Worm (Caenorhabditis elegans) whole organism, L2 larva: ENCODE measurements around the gene R11.3.

Experiments used
- F13H6.1 ChIP-seq: sonication (generic microtip); optimal IDR thresholded peaks from 2 replicates; lab custom pipeline; 2016; ENCODE audit warnings: missing genetic modification characterization, missing compliant biosample characterization
- R02D3.7 ChIP-seq: fragments of 150-350 bp; optimal IDR thresholded peaks from 2 replicates; lab custom pipeline; 2014; ENCODE audit warnings: missing biosample characterization, missing genetic modification characterization
- Y55F3AM.14 ChIP-seq: fragments of 200-800 bp; sonication (Bioruptor generic); optimal IDR thresholded peaks from 2 replicates; lab custom pipeline; 2018; ENCODE audit warnings: mild to moderate bottlenecking, missing genetic modification characterization, missing compliant biosample characterization
- aly-2 ChIP-seq: fragments of 150-350 bp; optimal IDR thresholded peaks from 2 replicates; lab custom pipeline; 2014; ENCODE audit warnings: missing biosample characterization, missing genetic modification characterization
- blmp-1 ChIP-seq: sonication (generic microtip); optimal IDR thresholded peaks from 2 replicates; lab custom pipeline; 2017; ENCODE audit warnings: missing genetic modification characterization, mild to moderate bottlenecking, missing compliant biosample characterization, antibody characterized with exemption, moderate library complexity; ENCODE audit not compliant: insufficient read depth
- ceh-16 ChIP-seq: fragments of 150-350 bp; optimal IDR thresholded peaks from 2 replicates; lab custom pipeline; 2014; ENCODE audit warnings: missing biosample characterization, missing genetic modification characterization
- ceh-82 ChIP-seq: fragments of 150-350 bp; optimal IDR thresholded peaks from 2 replicates; lab custom pipeline; 2014; ENCODE audit warnings: missing biosample characterization, missing genetic modification characterization
- crh-2 ChIP-seq: sonication (generic microtip); optimal IDR thresholded peaks from 2 replicates; lab custom pipeline; 2017; ENCODE audit warnings: missing biosample characterization, missing genetic modification characterization
- dmd-4 ChIP-seq: sonication (generic microtip); optimal IDR thresholded peaks from 2 replicates; lab custom pipeline; 2017; ENCODE audit warnings: missing biosample characterization, missing genetic modification characterization
- elt-1 ChIP-seq: fragments of 150-350 bp; optimal IDR thresholded peaks from 2 replicates; lab custom pipeline; 2014; ENCODE audit warnings: missing biosample characterization, missing genetic modification characterization
- elt-3 ChIP-seq: sonication (generic microtip); optimal IDR thresholded peaks from 2 replicates; lab custom pipeline; 2017; ENCODE audit warnings: missing biosample characterization, missing genetic modification characterization
- fos-1 ChIP-seq: fragments of 150-350 bp; optimal IDR thresholded peaks from 2 replicates; lab custom pipeline; 2014; ENCODE audit warnings: missing biosample characterization, missing genetic modification characterization
- lin-11 ChIP-seq: fragments of 150-350 bp; sonication (generic microtip); optimal IDR thresholded peaks from 2 replicates; lab custom pipeline; 2014; ENCODE audit warnings: missing biosample characterization, missing genetic modification characterization, inconsistent platforms, mixed read lengths
- lin-13 ChIP-seq: fragments of 150-350 bp; optimal IDR thresholded peaks from 2 replicates; lab custom pipeline; 2014; ENCODE audit warnings: missing biosample characterization, missing genetic modification reagents, missing genetic modification characterization
- lin-39 ChIP-seq: fragments of 150-350 bp; optimal IDR thresholded peaks from 2 replicates; lab custom pipeline; 2014; ENCODE audit warnings: missing biosample characterization, missing genetic modification reagents, missing genetic modification characterization
- lsy-2 ChIP-seq, 2 experiments: fragments of 150-350 bp in 1 of 2; sonication (generic microtip) in 1 of 2; optimal IDR thresholded peaks; 2 replicates each; lab custom pipeline; 2014 to 2017; ENCODE audit warnings: missing biosample characterization in 2 of 2, missing genetic modification characterization in 2 of 2
- mab-5 ChIP-seq: fragments of 150-350 bp; optimal IDR thresholded peaks from 2 replicates; lab custom pipeline; 2014; ENCODE audit warnings: missing biosample characterization, missing genetic modification characterization
- nhr-10 ChIP-seq: sonication (generic microtip); optimal IDR thresholded peaks from 2 replicates; lab custom pipeline; 2017; ENCODE audit warnings: missing biosample characterization, missing genetic modification characterization
- nhr-129 ChIP-seq: fragments of 150-350 bp; optimal IDR thresholded peaks from 2 replicates; lab custom pipeline; 2014; ENCODE audit warnings: missing biosample characterization, missing genetic modification characterization
- nhr-21 ChIP-seq: fragments of 150-350 bp; optimal IDR thresholded peaks from 2 replicates; lab custom pipeline; 2014; ENCODE audit warnings: missing biosample characterization, missing genetic modification characterization
- nhr-237 ChIP-seq: fragments of 150-350 bp; optimal IDR thresholded peaks from 2 replicates; lab custom pipeline; 2014; ENCODE audit warnings: missing biosample characterization, missing genetic modification characterization
- nhr-25 ChIP-seq: fragments of 150-350 bp; sonication (generic microtip); optimal IDR thresholded peaks from 3 replicates; lab custom pipeline; 2014; ENCODE audit warnings: missing biosample characterization, missing genetic modification characterization
- nhr-6 ChIP-seq: fragments of 150-350 bp; optimal IDR thresholded peaks from 2 replicates; lab custom pipeline; 2014; ENCODE audit warnings: missing biosample characterization, missing genetic modification characterization
- peb-1 ChIP-seq: fragments of 150-350 bp; optimal IDR thresholded peaks from 2 replicates; lab custom pipeline; 2014; ENCODE audit warnings: missing biosample characterization, missing genetic modification characterization
- sem-4 ChIP-seq: fragments of 150-350 bp; optimal IDR thresholded peaks from 2 replicates; lab custom pipeline; 2014; ENCODE audit warnings: missing biosample characterization, missing genetic modification reagents, missing genetic modification characterization
- skn-1 ChIP-seq: sonication (generic microtip); optimal IDR thresholded peaks from 2 replicates; lab custom pipeline; 2017; ENCODE audit warnings: missing biosample characterization, missing genetic modification characterization
- sma-3 ChIP-seq: sonication (generic microtip); optimal IDR thresholded peaks from 2 replicates; lab custom pipeline; 2016; ENCODE audit warnings: missing genetic modification reagents, missing genetic modification characterization, missing compliant biosample characterization
- sma-9 ChIP-seq, 2 experiments: fragments of 150-350 bp in 1 of 2; sonication (generic microtip) in 1 of 2; optimal IDR thresholded peaks; 2 replicates each; lab custom pipeline; 2014 to 2016; ENCODE audit warnings: missing genetic modification characterization in 2 of 2, mild to moderate bottlenecking in 1 of 2, missing biosample characterization in 1 of 2, missing compliant biosample characterization in 1 of 2, missing genetic modification reagents in 1 of 2, moderate library complexity in 1 of 2
- snpc-4 ChIP-seq: fragments of 150-350 bp; optimal IDR thresholded peaks from 2 replicates; lab custom pipeline; 2014; ENCODE audit warnings: missing biosample characterization, missing genetic modification characterization
- unc-39 ChIP-seq: fragments of 150-350 bp; optimal IDR thresholded peaks from 2 replicates; lab custom pipeline; 2014; ENCODE audit warnings: missing biosample characterization, missing genetic modification characterization
- unc-62 ChIP-seq: fragments of 150-350 bp; optimal IDR thresholded peaks from 2 replicates; lab custom pipeline; 2014; ENCODE audit warnings: missing biosample characterization, missing genetic modification reagents, missing genetic modification characterization
- ztf-1 ChIP-seq: fragments of 200-800 bp; sonication (Bioruptor generic); conservative IDR thresholded peaks from 2 replicates; pipeline ENCODE4 v1.3.6; 2022; ENCODE audit warnings: missing genetic modification characterization, missing compliant biosample characterization

Gene R11.3

DNA sequence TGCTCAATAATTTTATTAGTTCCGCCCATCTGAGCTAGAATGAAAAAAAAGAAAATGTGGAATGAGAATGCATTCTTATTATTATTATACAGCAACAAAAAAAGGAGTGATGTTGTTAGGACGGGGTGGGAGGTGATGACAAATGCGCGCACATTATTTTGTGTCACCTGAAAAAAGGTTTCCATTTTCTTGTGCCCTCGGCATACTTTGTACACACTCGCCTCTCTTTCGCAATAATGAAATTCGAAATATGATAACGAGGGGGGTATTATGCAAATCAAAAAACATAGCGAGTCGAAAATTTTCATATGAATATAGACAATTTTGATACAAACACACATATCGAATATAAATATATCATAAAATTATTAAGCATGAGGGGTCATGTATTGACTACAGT lies 39.7 kb downstream of the R11.3 start:
- TF ChIP-seq fos-1 (peak; percentile 2), R02D3.7 (no peak), skn-1 (tag; lab: Kevin White, UChicago) (peak; percentile 40)
- TF ChIP-seq, all 48 proteins: peak for 2

DNA sequence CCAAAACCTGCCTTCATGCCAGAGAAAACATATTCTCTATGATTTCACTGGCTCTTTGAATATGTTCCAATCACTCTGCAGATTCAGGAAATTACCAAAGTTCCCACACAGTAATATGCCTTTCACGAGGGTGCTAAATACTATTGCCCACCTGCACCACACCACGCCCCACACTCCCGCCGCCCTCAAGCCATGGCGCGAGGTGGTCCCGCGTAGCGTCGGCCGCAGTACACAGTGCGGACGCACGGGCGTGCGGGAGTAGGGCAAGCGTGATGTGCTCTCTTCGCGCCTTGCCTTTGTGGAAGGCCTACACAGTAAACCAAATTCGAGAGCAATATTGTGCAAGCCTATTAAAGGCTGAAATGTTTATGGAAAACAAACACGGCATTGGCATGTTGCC lies 41.6 kb downstream of the R11.3 start:
- TF ChIP-seq snpc-4 (tag; lab: Kevin White, UChicago) = peak; percentile 15
- no peak for TF ChIP-seq sma-3 (GFP tag; lab: Kevin White, UChicago)

DNA sequence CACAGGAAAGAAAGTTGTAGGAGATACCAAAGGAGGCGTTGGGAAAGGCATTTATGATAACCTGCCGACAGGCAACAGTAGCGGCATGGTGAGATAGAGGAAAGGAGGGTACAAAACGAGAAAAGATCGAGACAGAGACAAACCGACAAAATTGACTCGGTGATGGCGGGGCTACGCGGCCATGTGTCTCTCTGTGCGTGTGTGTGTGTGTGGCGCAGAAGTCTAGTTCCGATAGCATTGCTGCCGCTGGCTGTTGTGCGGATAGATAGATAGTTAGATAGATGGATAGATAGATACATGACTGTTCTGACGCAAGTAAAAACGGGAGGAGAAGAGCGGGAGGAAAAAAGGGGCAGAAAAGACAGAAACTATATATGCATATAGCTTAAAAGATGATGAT lies 42.2 kb downstream of the R11.3 start:
- TF ChIP-seq elt-1 (tag; lab: Kevin White, UChicago) = peak; percentile 23
- no peak for TF ChIP-seq Y55F3AM.14
- TF ChIP-seq lin-13 (GFP tag; lab: Kevin White, UChicago) = no peak
- no peak for TF ChIP-seq lin-11 (tag; lab: Kevin White, UChicago)
- no peak for TF ChIP-seq unc-62
- no peak for TF ChIP-seq skn-1 (tag; lab: Kevin White, UChicago)
- TF ChIP-seq blmp-1 = no peak
- peak; percentile 52 for TF ChIP-seq sem-4 (tag; lab: Kevin White, UChicago)
- TF ChIP-seq nhr-21 (tag; lab: Kevin White, UChicago) = peak; percentile 77
- TF ChIP-seq elt-3 = no peak
- TF ChIP-seq nhr-129 (tag; lab: Kevin White, UChicago) = peak; percentile 47
- TF ChIP-seq ceh-16 (tag; lab: Kevin White, UChicago) = peak; percentile 48
- no peak for TF ChIP-seq nhr-10 (tag; lab: Kevin White, UChicago)
- no peak for TF ChIP-seq lin-39 (tag; lab: Kevin White, UChicago)
- peak; percentile 57 for TF ChIP-seq peb-1
- no peak for TF ChIP-seq dmd-4 (tag; lab: Kevin White, UChicago)
- no peak for TF ChIP-seq unc-39 (tag; lab: Kevin White, UChicago)
- TF ChIP-seq fos-1 = peak; percentile 31
- TF ChIP-seq crh-2 = no peak
- peak; percentile 46 for TF ChIP-seq sma-3 (GFP tag; lab: Kevin White, UChicago)
- no peak for TF ChIP-seq ceh-82
- peak; percentile 48 for TF ChIP-seq nhr-25 (tag; lab: Kevin White, UChicago)
- no peak for TF ChIP-seq F13H6.1 (tag; lab: Kevin White, UChicago)
- TF ChIP-seq nhr-6 (tag; lab: Kevin White, UChicago) = no peak
- peak; percentile 71 for TF ChIP-seq sma-9 (GFP tag; optimal IDR thresholded peaks at IDR 0.05; lab: Kevin White, UChicago)
- TF ChIP-seq sma-9 (tag; optimal IDR thresholded peaks at IDR 0.05; lab: Kevin White, UChicago) = no peak
- TF ChIP-seq, all 48 proteins: peak for 10

DNA sequence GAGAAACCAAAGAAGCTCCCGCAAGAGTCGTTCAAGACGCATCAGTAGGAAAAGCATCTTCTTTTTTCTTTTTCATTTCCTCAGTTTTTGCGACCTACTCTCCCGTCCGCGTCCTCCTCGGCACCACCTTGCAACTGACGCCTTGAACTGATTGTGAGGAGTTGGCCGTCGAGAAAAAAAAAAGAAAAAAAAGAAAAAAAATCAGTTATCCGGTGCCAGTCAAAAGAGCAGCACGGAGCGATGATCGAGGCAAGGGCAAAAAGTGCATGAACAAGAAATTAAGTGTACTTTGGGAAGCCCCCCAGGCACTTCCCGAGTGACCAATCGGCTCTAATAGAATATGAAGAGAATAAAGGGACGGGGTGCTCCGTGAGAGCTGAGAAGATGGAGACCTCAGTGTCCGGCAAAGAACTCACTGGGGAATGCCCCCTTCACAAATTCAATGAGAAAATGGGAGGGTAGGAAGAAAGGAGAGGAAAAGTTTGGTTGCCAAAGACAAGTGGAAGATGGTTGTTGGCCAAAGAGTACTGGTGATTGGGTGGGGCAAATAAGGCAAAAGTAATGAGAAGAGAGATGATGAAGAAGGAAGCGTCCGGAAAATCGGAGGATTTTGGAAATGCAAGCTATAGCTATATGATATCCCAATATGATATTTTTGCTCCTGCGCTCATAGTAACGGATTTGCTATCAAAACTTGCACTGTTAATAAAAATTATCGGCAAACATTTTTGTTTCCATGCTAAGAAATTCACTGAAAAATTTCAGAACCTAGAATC lies 43.6 kb downstream of the R11.3 start:
- peak in 1 of 2 experiments; percentile 21 for TF ChIP-seq lsy-2 (tag; optimal IDR thresholded peaks at IDR 0.05; lab: Kevin White, UChicago)
- peak; percentile 0 for TF ChIP-seq lin-11 (tag; lab: Kevin White, UChicago)
- TF ChIP-seq blmp-1 = no peak
- peak; percentile 18 for TF ChIP-seq sma-9 (GFP tag; optimal IDR thresholded peaks at IDR 0.05; lab: Kevin White, UChicago)
- no peak for TF ChIP-seq sma-9 (tag; optimal IDR thresholded peaks at IDR 0.05; lab: Kevin White, UChicago)
- no peak for TF ChIP-seq nhr-237 (tag; lab: Kevin White, UChicago)

DNA sequence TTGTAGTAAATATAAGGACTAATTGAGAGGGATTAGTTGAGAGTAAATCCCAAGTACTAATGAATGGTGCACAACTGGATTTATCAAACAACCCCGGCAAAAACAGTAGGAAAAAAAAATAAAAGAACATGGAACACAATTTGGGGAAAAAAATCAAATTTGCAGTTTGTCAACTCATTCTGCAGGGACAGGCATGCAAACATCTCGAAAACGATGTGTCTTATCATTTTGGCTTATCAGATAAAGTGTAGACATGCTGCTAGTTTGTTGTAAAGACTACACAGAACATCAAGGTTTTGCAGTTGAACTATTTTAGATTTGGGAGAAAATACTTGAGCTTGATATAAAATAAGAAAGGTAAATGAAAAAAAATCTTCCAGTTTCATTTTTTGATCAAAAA lies 45.3 kb downstream of the R11.3 start:
- TF ChIP-seq mab-5 (tag; lab: Kevin White, UChicago) (no peak), sma-9 (GFP tag; optimal IDR thresholded peaks at IDR 0.05; lab: Kevin White, UChicago) (peak; percentile 2), sma-9 (tag; optimal IDR thresholded peaks at IDR 0.05; lab: Kevin White, UChicago) (no peak), R02D3.7 (no peak), nhr-10 (tag; lab: Kevin White, UChicago) (no peak), fos-1 (peak; percentile 52), snpc-4 (tag; lab: Kevin White, UChicago) (no peak), aly-2 (tag; lab: Kevin White, UChicago) (no peak), skn-1 (tag; lab: Kevin White, UChicago) (no peak), ztf-1 (GFP tag; lab: Robert Waterston, UW) (no peak), nhr-21 (tag; lab: Kevin White, UChicago) (no peak), elt-3 (no peak)
- TF ChIP-seq, all 48 proteins: peak for 2
